Fruit fly (Drosophila melanogaster) whole organism, adult: Measurements from ENCODE around the gene CG8664.

ENCODE experiments used
- CG5204 ChIP-seq: fragments of 200-800 bp; sonication (Bioruptor generic); optimal IDR thresholded peaks from 2 replicates; lab custom pipeline; 2016; ENCODE audit warnings: missing biosample characterization, missing genetic modification characterization
- Mnt ChIP-seq: fragments of 200-800 bp; sonication (Bioruptor generic); optimal IDR thresholded peaks from 2 replicates; lab custom pipeline; 2016; ENCODE audit warnings: missing biosample characterization, mild to moderate bottlenecking, missing genetic modification characterization
- bab1 ChIP-seq: fragments of 200-800 bp; sonication (Bioruptor generic); optimal IDR thresholded peaks from 3 replicates; lab custom pipeline; 2019; ENCODE audit warnings: missing biosample characterization, mild to moderate bottlenecking, missing genetic modification characterization, moderate library complexity
- toe ChIP-seq: fragments of 200-800 bp; sonication (Bioruptor generic); optimal IDR thresholded peaks from 2 replicates; lab custom pipeline; 2016; ENCODE audit warnings: missing biosample characterization, missing genetic modification characterization

- TF ChIP-seq toe (GFP tag; lab: Kevin White, UChicago) (no peak), Mnt (GFP tag; lab: Kevin White, UChicago) (no peak), CG5204 (GFP tag; lab: Kevin White, UChicago) (no peak), bab1 (no peak)
Measured at dm6 chrX:17232642-17233041, 49.9 kb downstream of the CG8664 start, which contains the start of gene f.
